Fruit fly (Drosophila melanogaster) whole organism, embryonic: ENCODE results near the gene CG13373.

Source experiments
- Bdp1 ChIP-seq: fragments of 200-800 bp; sonication (Bioruptor generic); optimal IDR thresholded peaks from 3 replicates; lab custom pipeline; 2016; ENCODE audit warnings: missing biosample characterization, missing genetic modification characterization
- CG11723 ChIP-seq: fragments of 200-800 bp; sonication (Bioruptor generic); optimal IDR thresholded peaks from 2 replicates; lab custom pipeline; 2017; ENCODE audit warnings: missing biosample characterization, mild to moderate bottlenecking, missing genetic modification characterization
- CG1233 ChIP-seq: fragments of 200-800 bp; sonication (Bioruptor generic); optimal IDR thresholded peaks from 4 replicates; lab custom pipeline; 2018; ENCODE audit warnings: missing biosample characterization, mild to moderate bottlenecking, missing genetic modification characterization
- CG12769 ChIP-seq: fragments of 200-800 bp; sonication (Bioruptor generic); optimal IDR thresholded peaks from 2 replicates; lab custom pipeline; 2019; ENCODE audit warnings: missing biosample characterization, mild to moderate bottlenecking, missing genetic modification characterization, moderate library complexity
- CG15479 ChIP-seq: fragments of 200-800 bp; sonication (Bioruptor generic); optimal IDR thresholded peaks from 3 replicates; lab custom pipeline; 2019; ENCODE audit warnings: missing biosample characterization, mild to moderate bottlenecking, missing genetic modification characterization, moderate library complexity
- CG17328 ChIP-seq: fragments of 200-800 bp; sonication (Bioruptor generic); IDR thresholded peaks from 2 replicates; pipeline ENCODE4 v1.3.6; 2022; ENCODE audit warnings: missing biosample characterization, missing genetic modification characterization
- CG17568 ChIP-seq: fragments of 200-800 bp; sonication (Bioruptor generic); optimal IDR thresholded peaks from 2 replicates; lab custom pipeline; 2018; ENCODE audit warnings: missing biosample characterization, mild to moderate bottlenecking, missing genetic modification characterization, moderate library complexity
- CG32767 ChIP-seq: fragments of 200-800 bp; sonication (Bioruptor generic); IDR thresholded peaks from 2 replicates; pipeline ENCODE4 v1.3.6; 2022; ENCODE audit warnings: missing biosample characterization, missing genetic modification characterization
- CG32772 ChIP-seq: fragments of 200-800 bp; sonication (Bioruptor generic); IDR thresholded peaks from 2 replicates; pipeline ENCODE4 v1.3.6; 2022; ENCODE audit warnings: missing biosample characterization, missing genetic modification characterization
- CG3995 ChIP-seq: fragments of 200-800 bp; sonication (Bioruptor generic); optimal IDR thresholded peaks from 3 replicates; lab custom pipeline; 2016; ENCODE audit warnings: missing biosample characterization, missing genetic modification characterization
- CG4730 ChIP-seq: fragments of 200-800 bp; sonication (Bioruptor generic); IDR thresholded peaks from 2 replicates; pipeline ENCODE4 v1.3.6; 2022; ENCODE audit warnings: missing biosample characterization, missing genetic modification characterization
- CG7372 ChIP-seq: fragments of 200-800 bp; sonication (Bioruptor generic); IDR thresholded peaks from 2 replicates; pipeline ENCODE4 v1.3.6; 2022; ENCODE audit warnings: missing biosample characterization, missing genetic modification characterization
- D19B ChIP-seq: fragments of 200-800 bp; sonication (Bioruptor generic); optimal IDR thresholded peaks from 2 replicates; lab custom pipeline; 2017; ENCODE audit warnings: missing biosample characterization, mild to moderate bottlenecking, missing genetic modification characterization
- Fer3 ChIP-seq: fragments of 200-800 bp; sonication (Bioruptor generic); optimal IDR thresholded peaks from 2 replicates; lab custom pipeline; 2018; ENCODE audit warnings: missing biosample characterization, mild to moderate bottlenecking, missing genetic modification characterization, moderate library complexity
- HLH4C ChIP-seq: fragments of 200-800 bp; sonication (Bioruptor generic); IDR thresholded peaks from 3 replicates; pipeline ENCODE4 v1.3.6; 2022; ENCODE audit warnings: missing biosample characterization, missing genetic modification characterization; ENCODE audit not compliant: partially characterized antibody
- Hey ChIP-seq: fragments of 200-800 bp; sonication (Bioruptor generic); optimal IDR thresholded peaks from 3 replicates; lab custom pipeline; 2018; ENCODE audit warnings: missing biosample characterization, mild to moderate bottlenecking, missing genetic modification characterization
- HmgZ ChIP-seq: fragments of 200-800 bp; sonication (Bioruptor generic); optimal IDR thresholded peaks from 2 replicates; lab custom pipeline; 2018; ENCODE audit warnings: missing biosample characterization, mild to moderate bottlenecking, missing genetic modification characterization
- Hmx ChIP-seq: fragments of 200-800 bp; sonication (Bioruptor generic); optimal IDR thresholded peaks from 2 replicates; lab custom pipeline; 2016; ENCODE audit warnings: missing biosample characterization, missing genetic modification characterization
- Lhr ChIP-seq: fragments of 200-800 bp; sonication (Bioruptor generic); optimal IDR thresholded peaks from 3 replicates; lab custom pipeline; 2017; ENCODE audit warnings: mild to moderate bottlenecking, missing biosample characterization, missing genetic modification reagents, missing genetic modification characterization
- Pdp1 ChIP-seq, 2 experiments: fragments of 200-800 bp; sonication (Bioruptor generic); optimal IDR thresholded peaks; 3 replicates each; lab custom pipeline; 2016; ENCODE audit warnings: missing biosample characterization in 2 of 2, missing genetic modification characterization in 2 of 2, mild to moderate bottlenecking in 1 of 2, moderate library complexity in 1 of 2
- Sox100B ChIP-seq: fragments of 200-800 bp; sonication (Bioruptor generic); optimal IDR thresholded peaks from 3 replicates; lab custom pipeline; 2018; ENCODE audit warnings: missing biosample characterization, mild to moderate bottlenecking, missing genetic modification characterization
- TFAM ChIP-seq: fragments of 200-800 bp; sonication (Bioruptor generic); optimal IDR thresholded peaks from 2 replicates; lab custom pipeline; 2017; ENCODE audit warnings: missing biosample characterization, missing genetic modification characterization, inconsistent platforms
- ab ChIP-seq: fragments of 200-800 bp; sonication (Bioruptor generic); optimal IDR thresholded peaks from 2 replicates; lab custom pipeline; 2016; ENCODE audit warnings: missing biosample characterization, missing genetic modification characterization
- ara ChIP-seq: fragments of 200-800 bp; sonication (Bioruptor generic); IDR thresholded peaks from 2 replicates; pipeline ENCODE4 v1.3.6; 2022; ENCODE audit warnings: missing biosample characterization, missing genetic modification characterization
- cad ChIP-seq: fragments of >200 bp; optimal IDR thresholded peaks from 2 replicates; lab custom pipeline; 2017; ENCODE audit warnings: missing biosample characterization, missing genetic modification characterization
- caup ChIP-seq: fragments of 200-800 bp; sonication (Bioruptor generic); optimal IDR thresholded peaks from 3 replicates; lab custom pipeline; 2017; ENCODE audit warnings: missing biosample characterization, mild to moderate bottlenecking, missing genetic modification characterization, moderate library complexity; ENCODE audit not compliant: severe bottlenecking
- chif ChIP-seq, 2 experiments: fragments of 200-800 bp; sonication (Bioruptor generic); optimal IDR thresholded peaks; 3 replicates each; lab custom pipeline; 2016; ENCODE audit warnings: missing biosample characterization in 2 of 2, missing genetic modification characterization in 2 of 2
- ci ChIP-seq: fragments of 200-800 bp; sonication (Bioruptor generic); IDR thresholded peaks from 3 replicates; pipeline ENCODE4 v1.3.6; 2022; ENCODE audit warnings: missing biosample characterization, missing genetic modification characterization
- dm ChIP-seq: fragments of 200-800 bp; sonication (Bioruptor generic); optimal IDR thresholded peaks from 3 replicates; lab custom pipeline; 2016; ENCODE audit warnings: missing biosample characterization, missing genetic modification characterization
- esg ChIP-seq: fragments of 200-800 bp; sonication (Bioruptor generic); conservative IDR thresholded peaks from 2 replicates; pipeline ENCODE4 v1.3.6; 2022; ENCODE audit warnings: missing biosample characterization, missing genetic modification characterization
- gce ChIP-seq: fragments of 200-800 bp; sonication (Bioruptor generic); IDR thresholded peaks from 3 replicates; pipeline ENCODE4 v1.3.6; 2022; ENCODE audit warnings: missing biosample characterization, missing genetic modification characterization
- gcm2 ChIP-seq: fragments of 200-800 bp; sonication (Bioruptor generic); optimal IDR thresholded peaks from 2 replicates; lab custom pipeline; 2016; ENCODE audit warnings: missing biosample characterization, missing genetic modification characterization
- gem ChIP-seq: fragments of 200-800 bp; sonication (Bioruptor generic); optimal IDR thresholded peaks from 2 replicates; lab custom pipeline; 2019; ENCODE audit warnings: missing biosample characterization, mild to moderate bottlenecking, missing genetic modification characterization, moderate library complexity
- gt ChIP-seq: fragments of 200-800 bp; sonication (Bioruptor generic); IDR thresholded peaks from 2 replicates; pipeline ENCODE4 v1.3.6; 2022; ENCODE audit warnings: missing biosample characterization, missing genetic modification characterization
- jigr1 ChIP-seq: fragments of 200-800 bp; sonication (Bioruptor generic); IDR thresholded peaks from 3 replicates; pipeline ENCODE4 v1.3.6; 2022; ENCODE audit warnings: missing biosample characterization, missing genetic modification characterization
- jing ChIP-seq: fragments of 200-800 bp; sonication (Bioruptor generic); optimal IDR thresholded peaks from 2 replicates; lab custom pipeline; 2018; ENCODE audit warnings: missing biosample characterization, mild to moderate bottlenecking, missing genetic modification characterization
- lola ChIP-seq, 3 experiments: fragments of >200 bp in 2 of 3; fragments of 200-800 bp in 1 of 3; sonication (Bioruptor generic) in 1 of 3; optimal IDR thresholded peaks; 2 replicates each; lab custom pipeline; 2017 to 2019; ENCODE audit warnings: missing biosample characterization in 3 of 3, missing genetic modification characterization in 3 of 3, mild to moderate bottlenecking in 1 of 3, moderate library complexity in 1 of 3
- lov ChIP-seq, 2 experiments: fragments of 200-800 bp in 1 of 2; fragments of >200 bp in 1 of 2; sonication (Bioruptor generic) in 1 of 2; IDR thresholded peaks in 1 of 2; optimal IDR thresholded peaks in 1 of 2; 2 replicates in 1 of 2; 3 replicates in 1 of 2; pipeline versions ENCODE4 v1.3.6 to Lab custom; 2017 to 2022; ENCODE audit warnings: missing biosample characterization in 1 of 2, missing genetic modification characterization in 1 of 2
- mld ChIP-seq: fragments of 200-800 bp; sonication (Bioruptor generic); IDR thresholded peaks from 3 replicates; pipeline ENCODE4 v1.3.6; 2022; ENCODE audit warnings: missing biosample characterization, missing genetic modification characterization; ENCODE audit not compliant: partially characterized antibody
- onecut ChIP-seq: fragments of 200-800 bp; sonication (Bioruptor generic); IDR thresholded peaks from 2 replicates; pipeline ENCODE4 v1.3.6; 2022; ENCODE audit warnings: missing biosample characterization, missing genetic modification characterization
- org-1 ChIP-seq: fragments of 200-800 bp; sonication (Bioruptor generic); optimal IDR thresholded peaks from 2 replicates; lab custom pipeline; 2017; ENCODE audit warnings: missing biosample characterization, missing genetic modification characterization
- pfk ChIP-seq: fragments of 200-800 bp; sonication (Bioruptor generic); optimal IDR thresholded peaks from 2 replicates; lab custom pipeline; 2018; ENCODE audit warnings: missing biosample characterization, mild to moderate bottlenecking, missing genetic modification characterization, moderate library complexity
- pum ChIP-seq: fragments of 200-800 bp; sonication (Bioruptor generic); optimal IDR thresholded peaks from 2 replicates; lab custom pipeline; 2016; ENCODE audit warnings: missing biosample characterization, missing genetic modification characterization
- ranshi ChIP-seq: fragments of 200-800 bp; sonication (Bioruptor generic); IDR thresholded peaks from 2 replicates; pipeline ENCODE4 v1.3.6; 2022; ENCODE audit warnings: missing biosample characterization, missing genetic modification characterization
- salm ChIP-seq: fragments of 200-800 bp; sonication (Bioruptor generic); optimal IDR thresholded peaks from 2 replicates; lab custom pipeline; 2018; ENCODE audit warnings: missing biosample characterization, mild to moderate bottlenecking, missing genetic modification characterization
- sens-2 ChIP-seq: fragments of 200-800 bp; sonication (Bioruptor generic); IDR thresholded peaks from 2 replicates; pipeline ENCODE4 v1.3.6; 2022; ENCODE audit warnings: missing biosample characterization, missing genetic modification characterization
- slou ChIP-seq: fragments of 200-800 bp; sonication (Bioruptor generic); optimal IDR thresholded peaks from 3 replicates; lab custom pipeline; 2016; ENCODE audit warnings: missing biosample characterization, missing genetic modification characterization
- slp2 ChIP-seq: fragments of 200-800 bp; sonication (Bioruptor generic); optimal IDR thresholded peaks from 2 replicates; lab custom pipeline; 2016; ENCODE audit warnings: missing biosample characterization, missing genetic modification characterization
- tgo ChIP-seq: fragments of 200-800 bp; sonication (Bioruptor generic); IDR thresholded peaks from 3 replicates; pipeline ENCODE4 v1.3.6; 2022; ENCODE audit warnings: missing biosample characterization, missing genetic modification characterization

The CG13373 gene

DNA sequence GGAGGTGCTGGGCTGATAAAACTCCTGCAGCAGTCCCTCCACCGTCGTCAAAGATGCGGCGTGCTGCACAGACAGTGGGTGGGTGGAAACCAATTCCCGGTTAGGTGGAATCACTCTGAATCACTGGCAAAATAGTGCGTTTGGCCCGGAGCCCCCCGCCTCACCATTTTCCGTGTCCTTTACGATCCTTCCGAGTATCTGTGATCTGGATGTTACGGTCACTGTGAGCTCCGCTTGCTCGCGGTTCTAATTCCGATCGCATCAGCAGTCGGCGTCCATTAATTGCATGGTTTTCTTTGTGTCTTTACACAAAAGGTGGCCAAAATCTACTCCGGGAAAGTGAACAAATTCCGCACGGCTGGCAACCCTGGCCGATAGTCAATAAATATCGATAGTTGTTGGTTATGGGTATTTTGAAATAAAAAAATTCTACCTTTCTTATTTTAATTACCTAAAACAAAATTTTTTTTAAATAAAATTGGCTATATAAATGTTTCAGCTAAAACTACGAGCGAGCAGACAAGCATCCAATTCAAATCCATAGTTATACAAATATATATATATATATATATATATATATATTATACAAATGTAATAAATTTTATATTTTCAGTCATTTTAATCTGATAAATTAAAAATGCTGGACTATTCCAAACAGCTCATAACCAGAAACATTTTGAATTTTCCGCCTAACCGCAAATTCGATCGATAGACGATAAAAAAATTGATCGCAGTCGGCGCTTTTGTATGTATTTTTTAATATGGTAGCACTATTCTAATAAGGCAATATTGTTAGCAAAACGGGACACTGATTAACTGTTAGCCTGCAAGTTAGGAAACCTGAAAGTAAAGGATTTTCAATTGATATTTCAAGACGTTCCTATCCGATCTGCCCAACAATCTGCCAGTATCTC lies at the start of gene CG13373, which contains the start of gene ebo:
TSS of gene CG13373 (plus strand) at position 755 of the 914 bp plus-strand sequence.
TSS of gene ebo (minus strand) at position 350 of the 914 bp plus-strand sequence.
- TF ChIP-seq TFAM (GFP tag; lab: Kevin White, UChicago), result no peak
- peak; percentile 16 for TF ChIP-seq caup (GFP tag; lab: Kevin White, UChicago)
- no peak for TF ChIP-seq CG12769 (tag; lab: Kevin White, UChicago)
- no peak for TF ChIP-seq sens-2
- TF ChIP-seq dm (GFP tag; lab: Kevin White, UChicago), result no peak
- TF ChIP-seq CG4730 (GFP tag; lab: Robert Waterston, UW), result no peak
- no peak for TF ChIP-seq Pdp1 (GFP tag; optimal IDR thresholded peaks at IDR 0.05; lab: Kevin White, UChicago)
- no peak for TF ChIP-seq gem
- TF ChIP-seq Sox100B (GFP tag; lab: Kevin White, UChicago), result no peak
- TF ChIP-seq CG17328 (GFP tag; lab: Robert Waterston, UW), result no peak
- TF ChIP-seq Fer3 (tag; lab: Kevin White, UChicago), result no peak
- no peak for TF ChIP-seq CG15479 (GFP tag; lab: Kevin White, UChicago)
- TF ChIP-seq CG3995 (GFP tag; lab: Kevin White, UChicago), result no peak
- TF ChIP-seq gce (GFP tag; lab: Robert Waterston, UW), result no peak
- no peak for TF ChIP-seq chif (GFP tag; optimal IDR thresholded peaks at IDR 0.05; lab: Kevin White, UChicago)
- TF ChIP-seq gt, result no peak
- no peak for TF ChIP-seq CG11723 (GFP tag; lab: Kevin White, UChicago)
- TF ChIP-seq esg, result no peak
- TF ChIP-seq slou (GFP tag; lab: Kevin White, UChicago), result no peak
- TF ChIP-seq cad (GFP tag; lab: Kevin White, UChicago), result no peak
- no peak for TF ChIP-seq CG17568
- TF ChIP-seq tgo (GFP tag; lab: Robert Waterston, UW), result no peak
- no peak for TF ChIP-seq jing (GFP tag; lab: Kevin White, UChicago)
- no peak for TF ChIP-seq ranshi (GFP tag; lab: Robert Waterston, UW)
- TF ChIP-seq lov (optimal IDR thresholded peaks at IDR 0.05; lab: Kevin White, UChicago), result no peak
- TF ChIP-seq lov (GFP tag; IDR thresholded peaks at IDR 0.05; lab: Robert Waterston, UW), result no peak
- no peak for TF ChIP-seq pum (GFP tag; lab: Kevin White, UChicago)
- TF ChIP-seq gcm2, result no peak
- TF ChIP-seq Bdp1 (GFP tag; lab: Kevin White, UChicago), result no peak
- TF ChIP-seq pfk (GFP tag; lab: Kevin White, UChicago), result no peak
- no peak for TF ChIP-seq CG7372 (GFP tag; lab: Robert Waterston, UW)
- no peak; the same call in 2 of the 3 replicates for TF ChIP-seq mld
- TF ChIP-seq slp2, result no peak
- TF ChIP-seq CG32767 (GFP tag; lab: Robert Waterston, UW), result no peak
- TF ChIP-seq Lhr (GFP tag; lab: Kevin White, UChicago), result no peak
- no peak for TF ChIP-seq jigr1 (GFP tag; lab: Robert Waterston, UW)
- TF ChIP-seq ab (GFP tag; lab: Kevin White, UChicago), result no peak
- TF ChIP-seq org-1 (GFP tag; lab: Kevin White, UChicago), result no peak
- TF ChIP-seq HLH4C (GFP tag; lab: Robert Waterston, UW), result 0 out of 3 replicates have a peak, but pooled peaks have one; percentile 36
- no peak for TF ChIP-seq D19B
- no peak for TF ChIP-seq salm (tag; lab: Kevin White, UChicago)
- no peak for TF ChIP-seq ara (GFP tag; lab: Robert Waterston, UW)
- TF ChIP-seq CG32772 (GFP tag; lab: Robert Waterston, UW), result no peak
- peak; percentile 0 for TF ChIP-seq CG1233 (GFP tag; lab: Kevin White, UChicago)
- no peak for TF ChIP-seq HmgZ
- no peak for TF ChIP-seq Hmx (GFP tag; lab: Kevin White, UChicago)
- 0 out of 3 replicates have a peak, but pooled peaks have one; percentile 7 for TF ChIP-seq ci (GFP tag; lab: Robert Waterston, UW)
- TF ChIP-seq lola (GFP tag; optimal IDR thresholded peaks at IDR 0.05; lab: Kevin White, UChicago), result no peak
- TF ChIP-seq Hey (tag; lab: Kevin White, UChicago), result no peak
- 0 out of 2 replicates have a peak, but pooled peaks have one; percentile 22 for TF ChIP-seq onecut (GFP tag; lab: Robert Waterston, UW)
